Worm (Caenorhabditis elegans) whole organism, L2 larva: Measurements from ENCODE around the gene F32E10.9.

ENCODE experiments used
- C34F6.9 ChIP-seq: fragments of 150-350 bp; optimal IDR thresholded peaks from 2 replicates; lab custom pipeline; 2014; ENCODE audit warnings: missing biosample characterization, missing genetic modification characterization
- F13H6.1 ChIP-seq: sonication (generic microtip); optimal IDR thresholded peaks from 2 replicates; lab custom pipeline; 2016; ENCODE audit warnings: missing genetic modification characterization, missing compliant biosample characterization
- R02D3.7 ChIP-seq: fragments of 150-350 bp; optimal IDR thresholded peaks from 2 replicates; lab custom pipeline; 2014; ENCODE audit warnings: missing biosample characterization, missing genetic modification characterization
- Y55F3AM.14 ChIP-seq: fragments of 200-800 bp; sonication (Bioruptor generic); optimal IDR thresholded peaks from 2 replicates; lab custom pipeline; 2018; ENCODE audit warnings: mild to moderate bottlenecking, missing genetic modification characterization, missing compliant biosample characterization
- ZK546.5 ChIP-seq: sonication (generic microtip); optimal IDR thresholded peaks from 2 replicates; lab custom pipeline; 2017; ENCODE audit warnings: missing biosample characterization, missing genetic modification characterization
- aly-2 ChIP-seq: fragments of 150-350 bp; optimal IDR thresholded peaks from 2 replicates; lab custom pipeline; 2014; ENCODE audit warnings: missing biosample characterization, missing genetic modification characterization
- ama-1 ChIP-seq: fragments of 150-350 bp; optimal IDR thresholded peaks from 2 replicates; lab custom pipeline; 2018; ENCODE audit warnings: inconsistent platforms
- blmp-1 ChIP-seq: sonication (generic microtip); optimal IDR thresholded peaks from 2 replicates; lab custom pipeline; 2017; ENCODE audit warnings: missing genetic modification characterization, mild to moderate bottlenecking, missing compliant biosample characterization, antibody characterized with exemption, moderate library complexity; ENCODE audit not compliant: insufficient read depth
- ceh-16 ChIP-seq: fragments of 150-350 bp; optimal IDR thresholded peaks from 2 replicates; lab custom pipeline; 2014; ENCODE audit warnings: missing biosample characterization, missing genetic modification characterization
- ceh-82 ChIP-seq: fragments of 150-350 bp; optimal IDR thresholded peaks from 2 replicates; lab custom pipeline; 2014; ENCODE audit warnings: missing biosample characterization, missing genetic modification characterization
- dmd-4 ChIP-seq: sonication (generic microtip); optimal IDR thresholded peaks from 2 replicates; lab custom pipeline; 2017; ENCODE audit warnings: missing biosample characterization, missing genetic modification characterization
- egl-27 ChIP-seq: sonication (generic microtip); optimal IDR thresholded peaks from 3 replicates; lab custom pipeline; 2017; ENCODE audit warnings: missing biosample characterization, missing genetic modification reagents, missing genetic modification characterization
- elt-1 ChIP-seq: fragments of 150-350 bp; optimal IDR thresholded peaks from 2 replicates; lab custom pipeline; 2014; ENCODE audit warnings: missing biosample characterization, missing genetic modification characterization
- elt-3 ChIP-seq: sonication (generic microtip); optimal IDR thresholded peaks from 2 replicates; lab custom pipeline; 2017; ENCODE audit warnings: missing biosample characterization, missing genetic modification characterization
- fos-1 ChIP-seq: fragments of 150-350 bp; optimal IDR thresholded peaks from 2 replicates; lab custom pipeline; 2014; ENCODE audit warnings: missing biosample characterization, missing genetic modification characterization
- gmeb-1 ChIP-seq: fragments of 150-350 bp; optimal IDR thresholded peaks from 2 replicates; lab custom pipeline; 2014; ENCODE audit warnings: missing biosample characterization, missing genetic modification characterization
- lin-11 ChIP-seq: fragments of 150-350 bp; sonication (generic microtip); optimal IDR thresholded peaks from 2 replicates; lab custom pipeline; 2014; ENCODE audit warnings: missing biosample characterization, missing genetic modification characterization, inconsistent platforms, mixed read lengths
- lin-13 ChIP-seq: fragments of 150-350 bp; optimal IDR thresholded peaks from 2 replicates; lab custom pipeline; 2014; ENCODE audit warnings: missing biosample characterization, missing genetic modification reagents, missing genetic modification characterization
- lin-39 ChIP-seq: fragments of 150-350 bp; optimal IDR thresholded peaks from 2 replicates; lab custom pipeline; 2014; ENCODE audit warnings: missing biosample characterization, missing genetic modification reagents, missing genetic modification characterization
- lsy-2 ChIP-seq, 2 experiments: fragments of 150-350 bp in 1 of 2; sonication (generic microtip) in 1 of 2; optimal IDR thresholded peaks; 2 replicates each; lab custom pipeline; 2014 to 2017; ENCODE audit warnings: missing biosample characterization in 2 of 2, missing genetic modification characterization in 2 of 2
- mab-5 ChIP-seq: fragments of 150-350 bp; optimal IDR thresholded peaks from 2 replicates; lab custom pipeline; 2014; ENCODE audit warnings: missing biosample characterization, missing genetic modification characterization
- mbf-1 ChIP-seq: sonication (generic microtip); optimal IDR thresholded peaks from 2 replicates; lab custom pipeline; 2017; ENCODE audit warnings: missing biosample characterization, missing genetic modification characterization
- mdl-1 ChIP-seq, 2 experiments: fragments of 150-350 bp in 1 of 2; sonication (generic microtip) in 1 of 2; optimal IDR thresholded peaks; 2 replicates each; lab custom pipeline; 2017; ENCODE audit warnings: missing biosample characterization in 2 of 2, missing genetic modification characterization in 2 of 2
- nhr-10 ChIP-seq: sonication (generic microtip); optimal IDR thresholded peaks from 2 replicates; lab custom pipeline; 2017; ENCODE audit warnings: missing biosample characterization, missing genetic modification characterization
- nhr-11 ChIP-seq: fragments of 150-350 bp; optimal IDR thresholded peaks from 2 replicates; lab custom pipeline; 2014; ENCODE audit warnings: missing biosample characterization, missing genetic modification characterization
- nhr-12 ChIP-seq: fragments of 150-350 bp; optimal IDR thresholded peaks from 2 replicates; lab custom pipeline; 2014; ENCODE audit warnings: missing biosample characterization, missing genetic modification characterization
- nhr-129 ChIP-seq: fragments of 150-350 bp; optimal IDR thresholded peaks from 2 replicates; lab custom pipeline; 2014; ENCODE audit warnings: missing biosample characterization, missing genetic modification characterization
- nhr-21 ChIP-seq: fragments of 150-350 bp; optimal IDR thresholded peaks from 2 replicates; lab custom pipeline; 2014; ENCODE audit warnings: missing biosample characterization, missing genetic modification characterization
- nhr-23 ChIP-seq: fragments of 150-350 bp; optimal IDR thresholded peaks from 2 replicates; lab custom pipeline; 2014; ENCODE audit warnings: missing biosample characterization, missing genetic modification reagents, missing genetic modification characterization
- nhr-25 ChIP-seq: fragments of 150-350 bp; sonication (generic microtip); optimal IDR thresholded peaks from 3 replicates; lab custom pipeline; 2014; ENCODE audit warnings: missing biosample characterization, missing genetic modification characterization
- nhr-6 ChIP-seq: fragments of 150-350 bp; optimal IDR thresholded peaks from 2 replicates; lab custom pipeline; 2014; ENCODE audit warnings: missing biosample characterization, missing genetic modification characterization
- nhr-77 ChIP-seq: fragments of 150-350 bp; optimal IDR thresholded peaks from 2 replicates; lab custom pipeline; 2014; ENCODE audit warnings: missing biosample characterization, missing genetic modification characterization
- peb-1 ChIP-seq: fragments of 150-350 bp; optimal IDR thresholded peaks from 2 replicates; lab custom pipeline; 2014; ENCODE audit warnings: missing biosample characterization, missing genetic modification characterization
- sem-4 ChIP-seq: fragments of 150-350 bp; optimal IDR thresholded peaks from 2 replicates; lab custom pipeline; 2014; ENCODE audit warnings: missing biosample characterization, missing genetic modification reagents, missing genetic modification characterization
- skn-1 ChIP-seq: sonication (generic microtip); optimal IDR thresholded peaks from 2 replicates; lab custom pipeline; 2017; ENCODE audit warnings: missing biosample characterization, missing genetic modification characterization
- sma-3 ChIP-seq: sonication (generic microtip); optimal IDR thresholded peaks from 2 replicates; lab custom pipeline; 2016; ENCODE audit warnings: missing genetic modification reagents, missing genetic modification characterization, missing compliant biosample characterization
- sma-9 ChIP-seq, 2 experiments: fragments of 150-350 bp in 1 of 2; sonication (generic microtip) in 1 of 2; optimal IDR thresholded peaks; 2 replicates each; lab custom pipeline; 2014 to 2016; ENCODE audit warnings: missing genetic modification characterization in 2 of 2, mild to moderate bottlenecking in 1 of 2, missing biosample characterization in 1 of 2, missing compliant biosample characterization in 1 of 2, missing genetic modification reagents in 1 of 2, moderate library complexity in 1 of 2
- snpc-4 ChIP-seq: fragments of 150-350 bp; optimal IDR thresholded peaks from 2 replicates; lab custom pipeline; 2014; ENCODE audit warnings: missing biosample characterization, missing genetic modification characterization
- unc-39 ChIP-seq: fragments of 150-350 bp; optimal IDR thresholded peaks from 2 replicates; lab custom pipeline; 2014; ENCODE audit warnings: missing biosample characterization, missing genetic modification characterization
- unc-55 ChIP-seq: fragments of 150-350 bp; sonication (generic microtip); optimal IDR thresholded peaks from 3 replicates; lab custom pipeline; 2014; ENCODE audit warnings: missing biosample characterization, missing genetic modification reagents, missing genetic modification characterization
- unc-62 ChIP-seq: fragments of 150-350 bp; optimal IDR thresholded peaks from 2 replicates; lab custom pipeline; 2014; ENCODE audit warnings: missing biosample characterization, missing genetic modification reagents, missing genetic modification characterization
- zag-1 ChIP-seq: fragments of 150-350 bp; optimal IDR thresholded peaks from 2 replicates; lab custom pipeline; 2014; ENCODE audit warnings: missing biosample characterization, missing genetic modification characterization
- ztf-1 ChIP-seq: fragments of 200-800 bp; sonication (Bioruptor generic); conservative IDR thresholded peaks from 2 replicates; pipeline ENCODE4 v1.3.6; 2022; ENCODE audit warnings: missing genetic modification characterization, missing compliant biosample characterization
- ztf-11 ChIP-seq: sonication (generic microtip); optimal IDR thresholded peaks from 2 replicates; lab custom pipeline; 2017; ENCODE audit warnings: missing biosample characterization, missing genetic modification characterization
- ztf-4 ChIP-seq: fragments of 150-350 bp; optimal IDR thresholded peaks from 2 replicates; lab custom pipeline; 2014; ENCODE audit warnings: missing biosample characterization, missing genetic modification characterization

F32E10.9 gene

ce11 chrIV:7586972-7587371 lies 23.2 kb upstream of the F32E10.9 start:
- TF ChIP-seq lin-39 (tag; lab: Kevin White, UChicago) (no peak), unc-39 (tag; lab: Kevin White, UChicago) (no peak), dmd-4 (no peak), nhr-129 (tag; lab: Kevin White, UChicago) (no peak), sma-3 (GFP tag; lab: Kevin White, UChicago) (no peak), nhr-6 (tag; lab: Kevin White, UChicago) (no peak), gmeb-1 (tag; lab: Kevin White, UChicago) (no peak), C34F6.9 (no peak), elt-1 (no peak), ztf-4 (tag; lab: Kevin White, UChicago) (no peak), blmp-1 (tag; lab: Kevin White, UChicago) (no peak), mab-5 (tag; lab: Kevin White, UChicago) (no peak), mbf-1 (tag; lab: Kevin White, UChicago) (no peak)

ce11 chrIV:7585273-7585882 lies 21.6 kb upstream of the F32E10.9 start:
- TF ChIP-seq gmeb-1 (tag; lab: Kevin White, UChicago): no peak
- no peak for TF ChIP-seq ztf-1 (GFP tag; lab: Robert Waterston, UW)
- TF ChIP-seq nhr-129 (tag; lab: Kevin White, UChicago): no peak
- no peak for TF ChIP-seq nhr-21
- no peak for TF ChIP-seq sma-9 (GFP tag; optimal IDR thresholded peaks at IDR 0.05; lab: Kevin White, UChicago)
- no peak for TF ChIP-seq sma-9 (tag; optimal IDR thresholded peaks at IDR 0.05; lab: Kevin White, UChicago)
- TF ChIP-seq nhr-77 (tag; lab: Kevin White, UChicago): no peak
- no peak for TF ChIP-seq elt-3
- peak; percentile 30 for TF ChIP-seq zag-1 (tag; lab: Kevin White, UChicago)
- TF ChIP-seq nhr-23 (tag; lab: Kevin White, UChicago): no peak
- TF ChIP-seq ZK546.5 (tag; lab: Kevin White, UChicago): no peak
- no peak for TF ChIP-seq skn-1
- TF ChIP-seq mdl-1 (tag; optimal IDR thresholded peaks at IDR 0.05; lab: Kevin White, UChicago): no peak
- TF ChIP-seq mab-5 (tag; lab: Kevin White, UChicago): no peak
- TF ChIP-seq nhr-25 (tag; lab: Kevin White, UChicago): no peak
- peak in 1 of 2 experiments; percentile 10 for TF ChIP-seq lsy-2 (tag; optimal IDR thresholded peaks at IDR 0.05; lab: Kevin White, UChicago)
- TF ChIP-seq fos-1 (tag; lab: Kevin White, UChicago): no peak
- no peak for TF ChIP-seq lin-11
- no peak for TF ChIP-seq mbf-1 (tag; lab: Kevin White, UChicago)
- TF ChIP-seq nhr-10: no peak
- TF ChIP-seq ceh-82 (tag; lab: Kevin White, UChicago): no peak
- TF ChIP-seq sem-4 (tag; lab: Kevin White, UChicago): no peak
- no peak for TF ChIP-seq R02D3.7 (tag; lab: Kevin White, UChicago)
- no peak for TF ChIP-seq aly-2 (tag; lab: Kevin White, UChicago)
- TF ChIP-seq nhr-6 (tag; lab: Kevin White, UChicago): no peak
- no peak for TF ChIP-seq blmp-1 (tag; lab: Kevin White, UChicago)
- no peak for TF ChIP-seq F13H6.1
- TF ChIP-seq nhr-11 (tag; lab: Kevin White, UChicago): no peak
- TF ChIP-seq ztf-11 (tag; lab: Kevin White, UChicago): no peak
- TF ChIP-seq peb-1 (tag; lab: Kevin White, UChicago): no peak
- TF ChIP-seq unc-55 (GFP tag; lab: Kevin White, UChicago): peak; percentile 69
- no peak for TF ChIP-seq ztf-4 (tag; lab: Kevin White, UChicago)
- TF ChIP-seq C34F6.9: peak; percentile 40
- TF ChIP-seq elt-1: no peak
- TF ChIP-seq ceh-16 (tag; lab: Kevin White, UChicago): no peak

ce11 chrIV:7580062-7580614 lies 16.4 kb upstream of the F32E10.9 start, which contains the start of the genes cec-5 and nol-10:
TSS of gene cec-5 (minus strand) at chrIV:7580112.
TSS of gene nol-10 (plus strand) at chrIV:7580597.
- no peak for TF ChIP-seq aly-2 (tag; lab: Kevin White, UChicago)
- peak; percentile 84 for TF ChIP-seq F13H6.1
- TF ChIP-seq C34F6.9: peak; percentile 91
- TF ChIP-seq lin-39 (tag; lab: Kevin White, UChicago): no peak
- TF ChIP-seq mdl-1 (tag; optimal IDR thresholded peaks at IDR 0.05; lab: Kevin White, UChicago): peak in 1 of 2 experiments; percentile 9
- TF ChIP-seq Y55F3AM.14 (GFP tag; lab: Kevin White, UChicago): no peak
- TF ChIP-seq ztf-1 (GFP tag; lab: Robert Waterston, UW): no peak
- TF ChIP-seq dmd-4: no peak
- peak; percentile 53 for TF ChIP-seq snpc-4 (tag; lab: Kevin White, UChicago)
- TF ChIP-seq ZK546.5 (tag; lab: Kevin White, UChicago): no peak
- no peak for TF ChIP-seq nhr-12 (tag; lab: Kevin White, UChicago)
- TF ChIP-seq lsy-2 (tag; optimal IDR thresholded peaks at IDR 0.05; lab: Kevin White, UChicago): peak; percentile 56 to 86
- TF ChIP-seq ama-1 (lab: Kevin White, UChicago): no peak
- TF ChIP-seq sma-3 (GFP tag; lab: Kevin White, UChicago): peak; percentile 57
- peak; percentile 79 for TF ChIP-seq nhr-25 (tag; lab: Kevin White, UChicago)
- peak; percentile 90 for TF ChIP-seq lin-13 (GFP tag; lab: Kevin White, UChicago)
- peak; percentile 92 for TF ChIP-seq sem-4 (tag; lab: Kevin White, UChicago)
- no peak for TF ChIP-seq R02D3.7 (tag; lab: Kevin White, UChicago)
- TF ChIP-seq gmeb-1 (tag; lab: Kevin White, UChicago): peak; percentile 60
- no peak for TF ChIP-seq ceh-16 (tag; lab: Kevin White, UChicago)
- TF ChIP-seq nhr-10: no peak
- peak; percentile 31 for TF ChIP-seq sma-9 (GFP tag; optimal IDR thresholded peaks at IDR 0.05; lab: Kevin White, UChicago)
- TF ChIP-seq sma-9 (tag; optimal IDR thresholded peaks at IDR 0.05; lab: Kevin White, UChicago): no peak
- no peak for TF ChIP-seq unc-62
- peak; percentile 13 for TF ChIP-seq egl-27 (tag; lab: Kevin White, UChicago)
- TF ChIP-seq blmp-1 (tag; lab: Kevin White, UChicago): peak; percentile 33
- TF ChIP-seq unc-55 (GFP tag; lab: Kevin White, UChicago): peak; percentile 96
- TF ChIP-seq ztf-4 (tag; lab: Kevin White, UChicago): peak; percentile 13
